Worm (Caenorhabditis elegans): ENCODE results near the gene his-70.
A peak's percentile ranks its signal among the peaks of the same experiment; 100 is the strongest.

his-70 gene

DNA sequence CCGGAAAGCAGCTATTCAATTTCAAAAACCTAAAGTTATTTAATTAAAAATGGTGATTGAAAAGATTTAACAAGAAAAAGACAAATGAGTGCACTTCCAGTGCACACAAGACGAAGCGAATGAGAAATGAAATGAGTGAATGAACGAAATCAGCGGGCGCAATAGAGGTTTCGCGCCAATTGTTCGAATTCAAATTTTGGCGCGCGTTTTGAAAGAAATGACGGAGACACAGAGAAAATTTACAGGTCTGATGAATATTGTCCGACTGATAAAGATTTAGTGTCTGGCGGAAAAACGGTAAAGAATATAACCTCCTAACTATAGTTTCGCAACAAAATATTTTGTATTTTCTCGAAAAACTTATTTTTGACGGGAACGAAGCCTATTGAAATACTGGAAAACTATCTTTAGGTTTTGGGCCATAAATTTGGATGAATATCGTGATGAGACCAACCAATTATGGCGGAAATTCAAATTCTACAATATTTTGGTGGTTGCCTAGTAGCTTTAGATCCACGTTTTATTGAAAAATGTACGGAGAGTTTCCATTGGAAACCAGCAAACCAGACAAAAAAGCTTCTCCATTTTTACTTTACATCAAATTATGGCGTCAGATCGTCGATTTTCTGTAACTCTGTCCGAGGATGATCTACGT lies 35.6 kb upstream of the his-70 start, which contains the start of gene C03C10.7:
Gene C03C10.7 (plus strand): TSS at position 605 of the 655 bp plus-strand sequence.
- TF ChIP-seq mbf-1 (tag; optimal IDR thresholded peaks at IDR 0.05) (no peak), C34F6.9 (tag; optimal IDR thresholded peaks at IDR 0.05) (no peak), Y55F3AM.14 (GFP tag; optimal IDR thresholded peaks at IDR 0.05) (no peak), unc-39 (tag; optimal IDR thresholded peaks at IDR 0.05) (no peak), blmp-1 (tag; optimal IDR thresholded peaks at IDR 0.05; ENCODE audit: insufficient read depth) (no peak), ztf-1 (GFP tag; conservative IDR thresholded peaks at IDR 0.05) (no peak), gmeb-1 (tag; optimal IDR thresholded peaks at IDR 0.05) (no peak), peb-1 (tag; optimal IDR thresholded peaks at IDR 0.05) (no peak), nhr-21 (tag; optimal IDR thresholded peaks at IDR 0.05) (no peak), nhr-129 (tag; optimal IDR thresholded peaks at IDR 0.05) (no peak), R02D3.7 (tag; optimal IDR thresholded peaks at IDR 0.05) (no peak), sma-3 (GFP tag; optimal IDR thresholded peaks at IDR 0.05) (no peak), zag-1 (tag; optimal IDR thresholded peaks at IDR 0.05) (no peak), aly-2 (tag; optimal IDR thresholded peaks at IDR 0.05) (no peak), ceh-82 (tag; optimal IDR thresholded peaks at IDR 0.05) (no peak)

DNA sequence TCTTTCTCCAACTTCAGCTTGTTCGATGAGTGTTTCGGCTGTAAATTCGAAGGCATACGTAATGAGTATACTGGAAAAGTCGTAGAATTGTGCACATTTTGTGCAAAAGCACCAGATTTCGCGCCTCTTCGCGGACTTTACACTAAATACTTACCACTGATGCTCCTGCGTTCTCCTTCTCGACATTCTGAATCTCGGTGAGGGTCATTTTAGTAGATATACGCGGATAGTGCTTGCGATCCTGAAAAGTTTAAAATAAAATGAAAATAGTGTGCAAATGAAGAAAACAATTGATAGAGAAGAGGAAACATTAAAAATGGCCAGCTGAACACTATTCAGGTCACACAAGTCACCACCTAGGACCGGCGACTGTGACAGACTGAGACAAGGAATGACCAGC lies 34.8 kb upstream of the his-70 start, which contains the start of gene rnr-2:
Gene rnr-2 (minus strand): TSS at position 241 of the 400 bp plus-strand sequence.
- TF ChIP-seq alr-1 (tag; optimal IDR thresholded peaks at IDR 0.05) (no peak), nhr-129 (tag; optimal IDR thresholded peaks at IDR 0.05) (peak; percentile 33), unc-55 (GFP tag; optimal IDR thresholded peaks at IDR 0.05) (peak; percentile 7), lsy-2 (tag; optimal IDR thresholded peaks at IDR 0.05) (peak in 1 of 2 experiments; percentile 4)

DNA sequence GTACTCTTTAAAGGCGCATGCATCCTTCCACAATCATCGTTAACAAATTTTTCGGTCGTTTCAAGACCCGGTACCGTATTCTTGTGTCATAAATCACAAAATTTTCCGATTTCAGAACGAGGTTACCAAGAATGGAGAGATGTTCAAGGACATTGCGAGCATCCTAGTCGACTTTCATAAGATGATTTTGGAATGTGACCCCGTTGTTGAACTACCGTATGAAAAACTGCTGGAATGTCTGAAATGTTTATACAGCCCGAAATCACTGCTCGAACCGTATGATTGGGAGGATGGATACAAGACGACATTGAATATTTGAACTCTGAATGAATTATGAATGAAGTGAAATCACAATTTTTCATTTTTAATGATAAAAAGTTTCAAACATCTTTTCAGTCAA lies 33.0 kb upstream of the his-70 start:
- TF ChIP-seq nhr-129 (tag; optimal IDR thresholded peaks at IDR 0.05) (no peak), R02D3.7 (tag; optimal IDR thresholded peaks at IDR 0.05) (no peak), ztf-1 (GFP tag; conservative IDR thresholded peaks at IDR 0.05) (no peak), lin-13 (GFP tag; optimal IDR thresholded peaks at IDR 0.05) (no peak)

DNA sequence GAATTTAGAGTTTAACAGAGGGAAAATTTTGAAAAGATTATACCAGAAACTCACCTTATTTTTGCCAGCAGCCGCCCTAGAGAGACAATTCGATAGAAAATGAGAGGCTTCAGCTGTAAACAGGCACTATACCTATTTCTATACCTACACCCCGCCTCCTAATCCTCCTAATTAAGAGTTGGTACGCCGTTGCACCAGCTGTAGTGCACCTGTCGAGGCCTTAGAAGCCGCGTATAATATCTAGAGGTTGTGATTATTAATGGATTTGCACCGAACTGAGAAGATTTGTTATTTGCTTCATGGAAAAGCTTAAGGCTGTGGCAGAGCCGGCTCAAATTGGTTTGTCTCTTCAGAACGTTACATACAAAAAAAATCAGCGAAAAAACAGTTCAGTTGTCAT lies 32.1 kb upstream of the his-70 start, which contains the start of gene C03C10.5:
Gene C03C10.5 (minus strand): TSS at position 101 of the 400 bp plus-strand sequence.
- TF ChIP-seq lin-39 (tag; optimal IDR thresholded peaks at IDR 0.05) (no peak), mab-5 (tag; optimal IDR thresholded peaks at IDR 0.05) (no peak), sma-3 (GFP tag; optimal IDR thresholded peaks at IDR 0.05) (no peak), Y55F3AM.14 (GFP tag; optimal IDR thresholded peaks at IDR 0.05) (no peak), nhr-12 (tag; optimal IDR thresholded peaks at IDR 0.05) (no peak), nhr-129 (tag; optimal IDR thresholded peaks at IDR 0.05) (no peak), alr-1 (tag; optimal IDR thresholded peaks at IDR 0.05) (no peak), lin-13 (GFP tag; optimal IDR thresholded peaks at IDR 0.05) (no peak), elt-1 (tag; optimal IDR thresholded peaks at IDR 0.05) (no peak), lin-11 (tag; optimal IDR thresholded peaks at IDR 0.05) (no peak), blmp-1 (tag; optimal IDR thresholded peaks at IDR 0.05; ENCODE audit: insufficient read depth) (no peak), ceh-16 (tag; optimal IDR thresholded peaks at IDR 0.05) (no peak), skn-1 (tag; optimal IDR thresholded peaks at IDR 0.05) (no peak), fos-1 (tag; optimal IDR thresholded peaks at IDR 0.05) (no peak), aly-2 (tag; optimal IDR thresholded peaks at IDR 0.05) (no peak), F13H6.1 (tag; optimal IDR thresholded peaks at IDR 0.05) (no peak), ama-1 (optimal IDR thresholded peaks at IDR 0.05) (no peak), nhr-6 (tag; optimal IDR thresholded peaks at IDR 0.05) (no peak)

DNA sequence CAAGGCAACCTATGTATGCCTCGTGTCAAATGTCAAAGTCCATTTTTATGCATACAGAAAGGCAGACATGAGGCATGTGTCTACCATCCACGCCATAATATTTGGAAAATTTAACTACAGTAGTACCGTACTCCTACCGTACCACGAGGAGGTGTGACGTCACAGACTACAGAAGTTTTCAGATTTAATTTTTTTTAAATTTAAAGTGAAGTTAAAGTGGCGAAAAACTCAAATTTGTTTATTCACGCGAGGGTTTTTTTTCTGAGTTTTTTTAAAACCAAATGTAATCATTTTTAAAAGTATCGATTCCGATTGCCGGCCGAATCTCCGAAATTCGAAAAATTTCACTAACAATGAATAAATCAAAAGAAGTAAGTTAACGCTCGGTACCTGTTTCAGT lies 30.9 kb upstream of the his-70 start, which contains the start of gene C03C10.2:
Gene C03C10.2 (plus strand): TSS at position 301 of the 400 bp plus-strand sequence.
- TF ChIP-seq mdl-1 (tag; optimal IDR thresholded peaks at IDR 0.05) (no peak), Y55F3AM.14 (GFP tag; optimal IDR thresholded peaks at IDR 0.05) (no peak), lsy-2 (tag; optimal IDR thresholded peaks at IDR 0.05) (no peak), mbf-1 (tag; optimal IDR thresholded peaks at IDR 0.05) (no peak), fos-1 (tag; optimal IDR thresholded peaks at IDR 0.05) (no peak), F13H6.1 (tag; optimal IDR thresholded peaks at IDR 0.05) (no peak), nhr-12 (tag; optimal IDR thresholded peaks at IDR 0.05) (no peak), unc-39 (tag; optimal IDR thresholded peaks at IDR 0.05) (no peak), ama-1 (optimal IDR thresholded peaks at IDR 0.05) (no peak), lin-11 (tag; optimal IDR thresholded peaks at IDR 0.05) (no peak), nhr-77 (tag; optimal IDR thresholded peaks at IDR 0.05) (no peak), sma-9 (GFP tag; optimal IDR thresholded peaks at IDR 0.05) (no peak), sma-9 (tag; optimal IDR thresholded peaks at IDR 0.05) (no peak), crh-2 (tag; optimal IDR thresholded peaks at IDR 0.05) (no peak), C34F6.9 (tag; optimal IDR thresholded peaks at IDR 0.05) (no peak), mab-5 (tag; optimal IDR thresholded peaks at IDR 0.05) (no peak), ZK546.5 (tag; optimal IDR thresholded peaks at IDR 0.05) (no peak), peb-1 (tag; optimal IDR thresholded peaks at IDR 0.05) (no peak)
